5 fruit fly cellular contexts compared by ENCODE assay signal in genomic region chrX:11600795-11601358, dm6.
TF ChIP-seq lines count a peak whose summit lies in the region.

No protein-coding gene starts in this region.

- no peak for TF ChIP-seq CTCF in whole organism, embryonic (GFP tag; optimal IDR thresholded peaks at IDR 0.05; lab: Kevin White, UChicago)

TF ChIP-seq in whole organism, adult, 20 proteins besides CTCF, POLR2A, EP300 and RAD21:
- TF ChIP-seq ovo (GFP tag; optimal IDR thresholded peaks at IDR 0.05; lab: Kevin White, UChicago): no peak
- TF ChIP-seq Crg-1 (GFP tag; optimal IDR thresholded peaks at IDR 0.05; lab: Kevin White, UChicago): no peak
- peak; percentile 84 for TF ChIP-seq pad (GFP tag; optimal IDR thresholded peaks at IDR 0.05; lab: Kevin White, UChicago)
- TF ChIP-seq CG14711 (tag; optimal IDR thresholded peaks at IDR 0.05; lab: Kevin White, UChicago): no peak
- peak; percentile 31 for TF ChIP-seq bab1 (GFP tag; optimal IDR thresholded peaks at IDR 0.05; lab: Kevin White, UChicago)
- peak; percentile 98 for TF ChIP-seq tj (GFP tag; optimal IDR thresholded peaks at IDR 0.05; lab: Kevin White, UChicago)
- no peak for TF ChIP-seq CG33017 (tag; optimal IDR thresholded peaks at IDR 0.05; lab: Kevin White, UChicago)

TF ChIP-seq in whole organism, embryonic, 481 proteins besides CTCF, POLR2A, EP300 and RAD21 (continues in another document):
- peak; percentile 29 for TF ChIP-seq HLH54F (GFP tag; optimal IDR thresholded peaks at IDR 0.05; lab: Kevin White, UChicago)
- TF ChIP-seq lmd (GFP tag; IDR thresholded peaks at IDR 0.05; lab: Robert Waterston, UW): 0 out of 2 replicates have a peak, but pooled peaks have one; percentile 12
- no peak for TF ChIP-seq scrt (GFP tag; optimal IDR thresholded peaks at IDR 0.05; lab: Kevin White, UChicago)
- no peak for TF ChIP-seq Rx (GFP tag; IDR thresholded peaks at IDR 0.05; lab: Robert Waterston, UW)
- 0 out of 2 replicates have a peak, but pooled peaks have one; percentile 38 for TF ChIP-seq bbx (GFP tag; IDR thresholded peaks at IDR 0.05; lab: Robert Waterston, UW; ENCODE audit: partially characterized antibody)
- TF ChIP-seq gem (tag; optimal IDR thresholded peaks at IDR 0.05; lab: Kevin White, UChicago): no peak
- TF ChIP-seq fd96Cb (tag; optimal IDR thresholded peaks at IDR 0.05; lab: Kevin White, UChicago): no peak
- no peak for TF ChIP-seq prd (optimal IDR thresholded peaks at IDR 0.05; lab: Kevin White, UChicago)
- TF ChIP-seq prd (GFP tag; IDR thresholded peaks at IDR 0.05; lab: Robert Waterston, UW): 0 out of 3 replicates have a peak, but pooled peaks have one; percentile 7
- no peak for TF ChIP-seq amos (GFP tag; IDR thresholded peaks at IDR 0.05; lab: Robert Waterston, UW; ENCODE audit: partially characterized antibody)
- peak; percentile 64 for TF ChIP-seq CG10959 (GFP tag; IDR thresholded peaks at IDR 0.05; lab: Robert Waterston, UW)
- TF ChIP-seq kay (GFP tag; optimal IDR thresholded peaks at IDR 0.05; lab: Kevin White, UChicago): peak; percentile 77
- TF ChIP-seq CG9932 (GFP tag; IDR thresholded peaks at IDR 0.05; lab: Robert Waterston, UW): peak; percentile 28; the same call in 1 of the 2 replicates
- TF ChIP-seq CG6791 (GFP tag; IDR thresholded peaks at IDR 0.05; lab: Robert Waterston, UW; ENCODE audit: partially characterized antibody): no peak
- TF ChIP-seq unc-4 (GFP tag; IDR thresholded peaks at IDR 0.05; lab: Robert Waterston, UW; ENCODE audit: partially characterized antibody): no peak
- 0 out of 4 replicates have a peak, but pooled peaks have one; percentile 36 for TF ChIP-seq chinmo (GFP tag; IDR thresholded peaks at IDR 0.05; lab: Robert Waterston, UW; ENCODE audit: partially characterized antibody)
- peak; percentile 13 for TF ChIP-seq CG18262 (tag; optimal IDR thresholded peaks at IDR 0.05; lab: Kevin White, UChicago)
- TF ChIP-seq pum (GFP tag; optimal IDR thresholded peaks at IDR 0.05; lab: Kevin White, UChicago): no peak
- TF ChIP-seq sens (GFP tag; lab: Kevin White, UChicago): peak; percentile 72

TF ChIP-seq in whole organism, prepupa, 60 proteins besides CTCF, POLR2A, EP300 and RAD21 (continues in another document):
- TF ChIP-seq CG11294 (GFP tag; IDR thresholded peaks at IDR 0.05; lab: Robert Waterston, UW) (no peak), lz (GFP tag; optimal IDR thresholded peaks at IDR 0.05; lab: Kevin White, UChicago) (peak; percentile 56), vri (GFP tag; optimal IDR thresholded peaks at IDR 0.05; lab: Kevin White, UChicago) (no peak), Lpt (GFP tag; optimal IDR thresholded peaks at IDR 0.05; lab: Kevin White, UChicago) (no peak), CG6808 (GFP tag; optimal IDR thresholded peaks at IDR 0.05; lab: Kevin White, UChicago) (no peak), CG10669 (GFP tag; optimal IDR thresholded peaks at IDR 0.05; lab: Kevin White, UChicago) (no peak), Hr4 (GFP tag; optimal IDR thresholded peaks at IDR 0.05; lab: Kevin White, UChicago) (peak; percentile 33), cyc (GFP tag; optimal IDR thresholded peaks at IDR 0.05; lab: Kevin White, UChicago) (peak; percentile 52), Hr39 (GFP tag; optimal IDR thresholded peaks at IDR 0.05; lab: Kevin White, UChicago) (peak; percentile 52), esn (GFP tag; optimal IDR thresholded peaks at IDR 0.05; lab: Kevin White, UChicago) (peak; percentile 70), CG31627 (GFP tag; optimal IDR thresholded peaks at IDR 0.05; lab: Kevin White, UChicago) (peak; percentile 30), CG34406 (GFP tag; optimal IDR thresholded peaks at IDR 0.05; lab: Kevin White, UChicago) (peak; percentile 56), OdsH (GFP tag; optimal IDR thresholded peaks at IDR 0.05; lab: Kevin White, UChicago) (no peak), salr (GFP tag; optimal IDR thresholded peaks at IDR 0.05; lab: Kevin White, UChicago) (no peak), CG7368 (GFP tag; optimal IDR thresholded peaks at IDR 0.05; lab: Kevin White, UChicago) (peak; percentile 28), achi (GFP tag; optimal IDR thresholded peaks at IDR 0.05; lab: Kevin White, UChicago) (peak; percentile 32), topi (GFP tag; optimal IDR thresholded peaks at IDR 0.05; lab: Kevin White, UChicago) (peak; percentile 62), Eip78C (GFP tag; lab: Kevin White, UChicago) (peak; percentile 91), Ets96B (tag; optimal IDR thresholded peaks at IDR 0.05; lab: Kevin White, UChicago) (peak; percentile 18), CG3032 (tag; optimal IDR thresholded peaks at IDR 0.05; lab: Kevin White, UChicago) (peak; percentile 5), ss (GFP tag; optimal IDR thresholded peaks at IDR 0.05; lab: Kevin White, UChicago) (peak in 1 of 2 experiments; percentile 47), CG6792 (GFP tag; optimal IDR thresholded peaks at IDR 0.05; lab: Kevin White, UChicago) (peak; percentile 31), svp (GFP tag; lab: Kevin White, UChicago) (peak; percentile 90)

TF ChIP-seq in whole organism, pupa, 21 proteins besides CTCF, POLR2A, EP300 and RAD21:
- no peak for TF ChIP-seq CG9948 (tag; optimal IDR thresholded peaks at IDR 0.05; lab: Kevin White, UChicago)
- peak; percentile 49; the same call in 1 of the 3 replicates for TF ChIP-seq fd96Ca (GFP tag; IDR thresholded peaks at IDR 0.05; lab: Robert Waterston, UW)
- TF ChIP-seq CG14655 (GFP tag; optimal IDR thresholded peaks at IDR 0.05; lab: Kevin White, UChicago): no peak
- peak; percentile 31; the same call in 2 of the 3 replicates for TF ChIP-seq CG4496 (GFP tag; IDR thresholded peaks at IDR 0.05; lab: Robert Waterston, UW)
- no peak for TF ChIP-seq CG10348 (GFP tag; IDR thresholded peaks at IDR 0.05; lab: Robert Waterston, UW)
- TF ChIP-seq Snoo (tag; optimal IDR thresholded peaks at IDR 0.05; lab: Kevin White, UChicago): peak; percentile 6
- TF ChIP-seq D1 (tag; optimal IDR thresholded peaks at IDR 0.05; lab: Kevin White, UChicago): no peak
- peak; percentile 63 for TF ChIP-seq Pif1A (GFP tag; optimal IDR thresholded peaks at IDR 0.05; lab: Kevin White, UChicago)
- TF ChIP-seq Pif1B (GFP tag; optimal IDR thresholded peaks at IDR 0.05; lab: Kevin White, UChicago): peak; percentile 55
- peak; percentile 27 for TF ChIP-seq CG17806 (tag; optimal IDR thresholded peaks at IDR 0.05; lab: Kevin White, UChicago)
- TF ChIP-seq EcR (GFP tag; optimal IDR thresholded peaks at IDR 0.05; lab: Kevin White, UChicago): peak; percentile 67
- TF ChIP-seq CG34367 (tag; optimal IDR thresholded peaks at IDR 0.05; lab: Kevin White, UChicago): no peak
- TF ChIP-seq CG8301 (tag; optimal IDR thresholded peaks at IDR 0.05; lab: Kevin White, UChicago): peak; percentile 15
- peak; percentile 25 for TF ChIP-seq CG15710 (tag; optimal IDR thresholded peaks at IDR 0.05; lab: Kevin White, UChicago)
- no peak for TF ChIP-seq Ets98B (GFP tag; IDR thresholded peaks at IDR 0.05; lab: Robert Waterston, UW)
- TF ChIP-seq CG32121 (GFP tag; IDR thresholded peaks at IDR 0.05; lab: Robert Waterston, UW): no peak
- no peak for TF ChIP-seq CG8159 (tag; optimal IDR thresholded peaks at IDR 0.05; lab: Kevin White, UChicago)

TF ChIP-seq in whole organism, wandering third instar larva, 38 proteins besides CTCF, POLR2A, EP300 and RAD21:
- TF ChIP-seq br (GFP tag; optimal IDR thresholded peaks at IDR 0.05; lab: Kevin White, UChicago) (peak; percentile 62), HLH106 (tag; optimal IDR thresholded peaks at IDR 0.05; lab: Kevin White, UChicago) (peak; percentile 36), dmrt93B (GFP tag; optimal IDR thresholded peaks at IDR 0.05; lab: Kevin White, UChicago) (no peak), woc (GFP tag; optimal IDR thresholded peaks at IDR 0.05; lab: Kevin White, UChicago) (peak; percentile 59), Hr83 (GFP tag; optimal IDR thresholded peaks at IDR 0.05; lab: Kevin White, UChicago; ENCODE audit: poor library complexity, severe bottlenecking) (no peak), foxo (GFP tag; optimal IDR thresholded peaks at IDR 0.05; lab: Kevin White, UChicago) (peak in 1 of 2 experiments; percentile 26), h (GFP tag; optimal IDR thresholded peaks at IDR 0.05; lab: Kevin White, UChicago) (peak; percentile 55), Myc (optimal IDR thresholded peaks at IDR 0.05; lab: Kevin White, UChicago) (no peak), usp (GFP tag; optimal IDR thresholded peaks at IDR 0.05; lab: Kevin White, UChicago) (no peak), rgr (GFP tag; optimal IDR thresholded peaks at IDR 0.05; lab: Kevin White, UChicago) (peak; percentile 41), Hnf4 (GFP tag; optimal IDR thresholded peaks at IDR 0.05; lab: Kevin White, UChicago) (peak; percentile 31), psq (GFP tag; optimal IDR thresholded peaks at IDR 0.05; lab: Kevin White, UChicago) (peak; percentile 32), Rel (GFP tag; optimal IDR thresholded peaks at IDR 0.05; lab: Kevin White, UChicago) (no peak), Rel (tag; optimal IDR thresholded peaks at IDR 0.05; lab: Kevin White, UChicago) (peak; percentile 65), dl (GFP tag; optimal IDR thresholded peaks at IDR 0.05; lab: Kevin White, UChicago; ENCODE audit: insufficient read depth in 1 of 2, partially characterized antibody in 2 of 2) (no peak), lola (GFP tag; optimal IDR thresholded peaks at IDR 0.05; lab: Kevin White, UChicago) (no peak), Sp1 (GFP tag; optimal IDR thresholded peaks at IDR 0.05; lab: Kevin White, UChicago) (peak; percentile 38), ey (GFP tag; optimal IDR thresholded peaks at IDR 0.05; lab: Kevin White, UChicago) (peak; percentile 51), Jra (GFP tag; optimal IDR thresholded peaks at IDR 0.05; lab: Kevin White, UChicago) (peak; percentile 74), GATAd (GFP tag; optimal IDR thresholded peaks at IDR 0.05; lab: Kevin White, UChicago) (no peak), sage (GFP tag; optimal IDR thresholded peaks at IDR 0.05; lab: Kevin White, UChicago) (peak; percentile 47), Dif (GFP tag; optimal IDR thresholded peaks at IDR 0.05; lab: Kevin White, UChicago; ENCODE audit: partially characterized antibody) (no peak)
